Fruit fly (Drosophila melanogaster): ENCODE data around the gene TpnC73F.

DNA sequence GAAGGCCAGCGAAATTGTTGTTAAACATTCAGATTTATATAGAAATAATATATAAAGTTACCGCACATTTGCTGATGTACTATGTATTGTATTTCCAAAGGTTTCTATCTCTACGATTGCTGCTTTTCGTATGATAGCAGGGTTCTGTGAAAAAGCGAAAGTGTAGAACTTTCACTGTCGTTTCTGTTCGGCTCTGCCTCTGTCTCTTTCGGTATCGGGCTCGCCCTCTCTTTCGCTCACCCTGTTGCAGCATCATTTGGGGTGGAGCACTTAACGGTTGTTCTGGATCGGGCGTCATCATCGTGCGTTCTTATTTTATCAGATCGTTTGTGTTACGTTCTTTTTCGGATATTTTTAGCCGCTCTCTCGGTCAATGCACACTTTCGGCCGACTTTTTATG is 12.6 kb upstream of the TpnC73F start:
- TF ChIP-seq CG8478 (optimal IDR thresholded peaks at IDR 0.05) (no peak), CTCF (optimal IDR thresholded peaks at IDR 0.05) (no peak)

Measured in S2 (cell line).